Fruit fly (Drosophila melanogaster) whole organism, embryonic: ENCODE measurements around the gene CG32163.
A peak's percentile ranks its signal among the peaks of the same experiment; 100 is the strongest.

ENCODE experiments used
- B-H1 ChIP-seq: fragments of 200-800 bp; sonication (Bioruptor generic); IDR thresholded peaks from 3 replicates; pipeline ENCODE4 v1.3.6; 2022; ENCODE audit warnings: missing biosample characterization, missing genetic modification characterization
- CG1024 ChIP-seq: fragments of 200-800 bp; sonication (Bioruptor generic); IDR thresholded peaks from 2 replicates; pipeline ENCODE4 v1.3.6; 2022; ENCODE audit warnings: missing biosample characterization, missing genetic modification characterization
- CG10959 ChIP-seq: fragments of 200-800 bp; sonication (Bioruptor generic); IDR thresholded peaks from 2 replicates; pipeline ENCODE4 v1.3.6; 2022; ENCODE audit warnings: missing biosample characterization, missing genetic modification characterization
- CG11504 ChIP-seq: fragments of 200-800 bp; sonication (Bioruptor generic); optimal IDR thresholded peaks from 3 replicates; lab custom pipeline; 2019; ENCODE audit warnings: missing biosample characterization, mild to moderate bottlenecking, missing genetic modification characterization, moderate library complexity
- CG11696 ChIP-seq: fragments of 200-800 bp; sonication (Bioruptor generic); IDR thresholded peaks from 2 replicates; pipeline ENCODE4 v1.3.6; 2022; ENCODE audit warnings: missing biosample characterization, missing genetic modification characterization
- CG12391 ChIP-seq: fragments of 200-800 bp; sonication (Bioruptor generic); optimal IDR thresholded peaks from 3 replicates; lab custom pipeline; 2018; ENCODE audit warnings: missing biosample characterization, mild to moderate bottlenecking, missing genetic modification characterization, moderate library complexity
- CG13296 ChIP-seq: fragments of 200-800 bp; sonication (Bioruptor generic); optimal IDR thresholded peaks from 3 replicates; lab custom pipeline; 2018; ENCODE audit warnings: missing biosample characterization, mild to moderate bottlenecking, missing genetic modification characterization
- CG1603 ChIP-seq: fragments of 200-800 bp; sonication (Bioruptor generic); optimal IDR thresholded peaks from 2 replicates; lab custom pipeline; 2019; ENCODE audit warnings: missing biosample characterization, mild to moderate bottlenecking, missing genetic modification characterization, moderate library complexity
- CG18262 ChIP-seq: fragments of 200-800 bp; optimal IDR thresholded peaks from 3 replicates; lab custom pipeline; 2019; ENCODE audit warnings: missing biosample characterization, mild to moderate bottlenecking, missing genetic modification characterization, moderate library complexity
- CG32532 ChIP-seq: fragments of 200-800 bp; sonication (Bioruptor generic); IDR thresholded peaks from 2 replicates; pipeline ENCODE4 v1.3.6; 2022; ENCODE audit warnings: missing biosample characterization, missing genetic modification characterization
- CG3838 ChIP-seq: fragments of 200-800 bp; sonication (Bioruptor generic); optimal IDR thresholded peaks from 3 replicates; lab custom pipeline; 2016; ENCODE audit warnings: missing biosample characterization, missing genetic modification characterization
- CG4328 ChIP-seq: fragments of 200-800 bp; sonication (Bioruptor generic); optimal IDR thresholded peaks from 3 replicates; lab custom pipeline; 2017; ENCODE audit warnings: missing biosample characterization, missing genetic modification reagents, missing genetic modification characterization
- CG4730 ChIP-seq: fragments of 200-800 bp; sonication (Bioruptor generic); IDR thresholded peaks from 2 replicates; pipeline ENCODE4 v1.3.6; 2022; ENCODE audit warnings: missing biosample characterization, missing genetic modification characterization
- CG6254 ChIP-seq: fragments of 200-800 bp; sonication (Bioruptor generic); optimal IDR thresholded peaks from 3 replicates; lab custom pipeline; 2017; ENCODE audit warnings: mild to moderate bottlenecking, missing biosample characterization, missing genetic modification reagents, missing genetic modification characterization
- CG7357 ChIP-seq: fragments of 200-800 bp; sonication (Bioruptor generic); IDR thresholded peaks from 3 replicates; pipeline ENCODE4 v1.3.6; 2022; ENCODE audit warnings: missing biosample characterization, missing genetic modification characterization
- CG7556 ChIP-seq: fragments of 200-800 bp; sonication (Bioruptor generic); optimal IDR thresholded peaks from 2 replicates; lab custom pipeline; 2017; ENCODE audit warnings: missing biosample characterization, mild to moderate bottlenecking, missing genetic modification characterization
- CG9727 ChIP-seq: fragments of 200-800 bp; sonication (Bioruptor generic); optimal IDR thresholded peaks from 3 replicates; lab custom pipeline; 2017; ENCODE audit warnings: missing biosample characterization, mild to moderate bottlenecking, missing genetic modification characterization
- CoRest ChIP-seq: fragments of 200-800 bp; sonication (Bioruptor generic); optimal IDR thresholded peaks from 3 replicates; lab custom pipeline; 2018; ENCODE audit warnings: missing biosample characterization, mild to moderate bottlenecking, missing genetic modification characterization, moderate library complexity
- Dad ChIP-seq: fragments of 200-800 bp; sonication (Bioruptor generic); optimal IDR thresholded peaks from 3 replicates; lab custom pipeline; 2016; ENCODE audit warnings: missing biosample characterization, missing genetic modification characterization
- Dbx ChIP-seq: fragments of 200-800 bp; sonication (Bioruptor generic); IDR thresholded peaks from 3 replicates; pipeline ENCODE4 v1.3.6; 2022; ENCODE audit warnings: missing biosample characterization, missing genetic modification characterization
- Deaf1 ChIP-seq: fragments of 200-800 bp; optimal IDR thresholded peaks from 3 replicates; lab custom pipeline; 2019; ENCODE audit warnings: missing biosample characterization, mild to moderate bottlenecking, missing genetic modification characterization, moderate library complexity
- Dek ChIP-seq: fragments of 200-800 bp; sonication (Bioruptor generic); optimal IDR thresholded peaks from 3 replicates; lab custom pipeline; 2019; ENCODE audit warnings: missing biosample characterization, mild to moderate bottlenecking, missing genetic modification characterization, moderate library complexity
- Fer3 ChIP-seq: fragments of 200-800 bp; sonication (Bioruptor generic); optimal IDR thresholded peaks from 2 replicates; lab custom pipeline; 2018; ENCODE audit warnings: missing biosample characterization, mild to moderate bottlenecking, missing genetic modification characterization, moderate library complexity
- HmgZ ChIP-seq: fragments of 200-800 bp; sonication (Bioruptor generic); optimal IDR thresholded peaks from 2 replicates; lab custom pipeline; 2018; ENCODE audit warnings: missing biosample characterization, mild to moderate bottlenecking, missing genetic modification characterization
- Hr51 ChIP-seq, 2 experiments: fragments of 200-800 bp; sonication (Bioruptor generic); optimal IDR thresholded peaks; 2 replicates in 1 of 2; 3 replicates in 1 of 2; lab custom pipeline; 2016 to 2018; ENCODE audit warnings: missing biosample characterization in 2 of 2, missing genetic modification characterization in 2 of 2, mild to moderate bottlenecking in 1 of 2, moderate library complexity in 1 of 2
- Jarid2 ChIP-seq: fragments of 200-800 bp; sonication (Bioruptor generic); optimal IDR thresholded peaks from 3 replicates; lab custom pipeline; 2017; ENCODE audit warnings: mild to moderate bottlenecking, missing biosample characterization, missing genetic modification reagents, missing genetic modification characterization
- Kr ChIP-seq: fragments of 200-800 bp; sonication (Bioruptor generic); optimal IDR thresholded peaks from 2 replicates; lab custom pipeline; 2017; ENCODE audit warnings: missing biosample characterization, mild to moderate bottlenecking, missing genetic modification characterization
- Max ChIP-seq: fragments of 200-800 bp; sonication (Bioruptor generic); optimal IDR thresholded peaks from 2 replicates; lab custom pipeline; 2016; ENCODE audit warnings: missing biosample characterization, mild to moderate bottlenecking, missing genetic modification characterization
- NC2α ChIP-seq: fragments of 200-800 bp; sonication (Bioruptor generic); optimal IDR thresholded peaks from 2 replicates; lab custom pipeline; 2016; ENCODE audit warnings: missing biosample characterization, missing genetic modification characterization
- NK7.1 ChIP-seq: fragments of 200-800 bp; sonication (Bioruptor generic); optimal IDR thresholded peaks from 3 replicates; lab custom pipeline; 2016; ENCODE audit warnings: missing biosample characterization, missing genetic modification characterization
- NfI ChIP-seq: fragments of 200-800 bp; sonication (Bioruptor generic); optimal IDR thresholded peaks from 3 replicates; lab custom pipeline; 2018; ENCODE audit warnings: missing biosample characterization, mild to moderate bottlenecking, missing genetic modification characterization, moderate library complexity
- Oaz ChIP-seq: fragments of 200-800 bp; sonication (Bioruptor generic); IDR thresholded peaks from 2 replicates; pipeline ENCODE4 v1.3.6; 2022; ENCODE audit warnings: missing biosample characterization, missing genetic modification characterization
- Pdp1 ChIP-seq, 2 experiments: fragments of 200-800 bp; sonication (Bioruptor generic); optimal IDR thresholded peaks; 3 replicates each; lab custom pipeline; 2016; ENCODE audit warnings: missing biosample characterization in 2 of 2, missing genetic modification characterization in 2 of 2, mild to moderate bottlenecking in 1 of 2, moderate library complexity in 1 of 2
- Scr ChIP-seq: fragments of 200-800 bp; sonication (Bioruptor generic); IDR thresholded peaks from 2 replicates; pipeline ENCODE4 v1.3.6; 2022; ENCODE audit warnings: missing biosample characterization, missing genetic modification characterization; ENCODE audit not compliant: partially characterized antibody
- Trl ChIP-seq, 3 experiments: fragments of >200 bp in 2 of 3; fragments of 200-800 bp in 1 of 3; sonication (Bioruptor generic) in 1 of 3; optimal IDR thresholded peaks; 2 replicates in 1 of 3; 3 replicates in 2 of 3; lab custom pipeline; 2016 to 2017; ENCODE audit warnings: missing biosample characterization in 1 of 3, missing genetic modification characterization in 1 of 3
- Xrp1 ChIP-seq: fragments of 200-800 bp; sonication (Bioruptor generic); IDR thresholded peaks from 2 replicates; pipeline ENCODE4 v1.3.6; 2022; ENCODE audit warnings: missing biosample characterization, missing genetic modification characterization
- ara ChIP-seq: fragments of 200-800 bp; sonication (Bioruptor generic); IDR thresholded peaks from 2 replicates; pipeline ENCODE4 v1.3.6; 2022; ENCODE audit warnings: missing biosample characterization, missing genetic modification characterization
- bcd ChIP-seq: fragments of 200-800 bp; sonication (Bioruptor generic); optimal IDR thresholded peaks from 2 replicates; lab custom pipeline; 2017; ENCODE audit warnings: missing biosample characterization, mild to moderate bottlenecking, missing genetic modification characterization
- dmrt11E ChIP-seq: fragments of 200-800 bp; sonication (Bioruptor generic); optimal IDR thresholded peaks from 3 replicates; lab custom pipeline; 2018; ENCODE audit warnings: missing biosample characterization, mild to moderate bottlenecking, missing genetic modification characterization, moderate library complexity
- exex ChIP-seq: fragments of 200-800 bp; sonication (Bioruptor generic); optimal IDR thresholded peaks from 4 replicates; lab custom pipeline; 2018; ENCODE audit warnings: missing biosample characterization, mild to moderate bottlenecking, missing genetic modification characterization, moderate library complexity
- lab ChIP-seq: fragments of 200-800 bp; sonication (Bioruptor generic); optimal IDR thresholded peaks from 3 replicates; lab custom pipeline; 2017; ENCODE audit warnings: missing biosample characterization, missing genetic modification characterization, mild to moderate bottlenecking, moderate library complexity, missing genetic modification reagents
- mld ChIP-seq: fragments of 200-800 bp; sonication (Bioruptor generic); IDR thresholded peaks from 3 replicates; pipeline ENCODE4 v1.3.6; 2022; ENCODE audit warnings: missing biosample characterization, missing genetic modification characterization; ENCODE audit not compliant: partially characterized antibody
- pita ChIP-seq: fragments of 200-800 bp; sonication (Bioruptor generic); optimal IDR thresholded peaks from 2 replicates; lab custom pipeline; 2017; ENCODE audit warnings: missing biosample characterization, mild to moderate bottlenecking, missing genetic modification characterization
- schlank ChIP-seq: fragments of 200-800 bp; sonication (Bioruptor generic); optimal IDR thresholded peaks from 2 replicates; lab custom pipeline; 2018; ENCODE audit warnings: missing biosample characterization, mild to moderate bottlenecking, missing genetic modification characterization
- sens ChIP-seq: fragments of 200-800 bp; sonication (Bioruptor generic); peaks from one replicate; lab custom pipeline; 2016; ENCODE audit warnings: missing biosample characterization, missing genetic modification characterization
- zfh1 ChIP-seq: fragments of 200-800 bp; sonication (Bioruptor generic); IDR thresholded peaks from 3 replicates; pipeline ENCODE4 v1.3.6; 2022; ENCODE audit warnings: missing biosample characterization, missing genetic modification characterization

The CG32163 gene

dm6 chr3L:16571014-16571738, 15.8 kb upstream of the CG32163 start (continued):
- TF ChIP-seq HmgZ (tag; lab: Kevin White, UChicago) (no peak), lab (peak; percentile 71), pita (no peak), CG7357 (GFP tag; lab: Robert Waterston, UW) (peak; percentile 52; the same call in 2 of the 3 replicates), CG1603 (tag; lab: Kevin White, UChicago) (no peak), NC2α (GFP tag; lab: Kevin White, UChicago) (no peak), Max (GFP tag; lab: Kevin White, UChicago) (peak; percentile 28), CG12391 (tag; lab: Kevin White, UChicago) (peak; percentile 60), Hr51 (GFP tag; optimal IDR thresholded peaks at IDR 0.05; lab: Kevin White, UChicago) (peak; percentile 33 to 65)

DNA sequence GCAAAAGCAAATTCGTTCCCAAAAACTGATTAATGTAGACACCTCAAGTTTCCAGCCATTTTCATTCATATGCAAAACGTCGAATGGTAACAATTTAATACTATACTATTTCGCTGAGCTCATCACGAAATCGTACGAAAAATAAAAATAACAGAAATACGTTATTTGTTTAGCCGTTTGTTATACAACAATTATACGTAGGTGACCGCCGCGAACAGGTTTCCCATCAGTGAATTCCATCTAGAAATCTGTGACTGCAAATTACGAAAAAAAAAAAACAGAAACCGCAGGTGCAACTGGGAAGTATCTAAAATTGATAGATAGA, 15.3 kb upstream of the CG32163 start:
- TF ChIP-seq Pdp1 (GFP tag; optimal IDR thresholded peaks at IDR 0.05; lab: Kevin White, UChicago) (peak in 1 of 2 experiments; percentile 71), CG11504 (peak; percentile 9), sens (GFP tag; lab: Kevin White, UChicago) (peak; percentile 54), Trl (optimal IDR thresholded peaks at IDR 0.05; lab: Kevin White, UChicago) (no peak), Trl (GFP tag; optimal IDR thresholded peaks at IDR 0.05; lab: Kevin White, UChicago) (no peak), Xrp1 (GFP tag; lab: Robert Waterston, UW) (no peak), zfh1 (0 out of 3 replicates have a peak, but pooled peaks have one; percentile 0)

- TF ChIP-seq CG32532 (GFP tag; lab: Robert Waterston, UW) (peak; percentile 32; the same call in 1 of the 2 replicates), CG9727 (GFP tag; lab: Kevin White, UChicago) (no peak), Jarid2 (GFP tag; lab: Kevin White, UChicago) (peak; percentile 93), NfI (no peak), bcd (no peak), mld (no peak), Deaf1 (tag; lab: Kevin White, UChicago) (no peak), Dad (GFP tag; lab: Kevin White, UChicago) (no peak), schlank (no peak), Kr (GFP tag; lab: Kevin White, UChicago) (no peak), B-H1 (GFP tag; lab: Robert Waterston, UW) (no peak), CG1024 (GFP tag; lab: Robert Waterston, UW) (no peak), dmrt11E (no peak), CG6254 (GFP tag; lab: Kevin White, UChicago) (no peak), Fer3 (tag; lab: Kevin White, UChicago) (no peak), CG18262 (tag; lab: Kevin White, UChicago) (no peak), CG7556 (GFP tag; lab: Kevin White, UChicago) (no peak), NK7.1 (GFP tag; lab: Kevin White, UChicago) (no peak), ara (GFP tag; lab: Robert Waterston, UW) (no peak), CoRest (tag; lab: Kevin White, UChicago) (no peak), CG13296 (GFP tag; lab: Kevin White, UChicago) (peak; percentile 36), Oaz (GFP tag; lab: Robert Waterston, UW) (no peak), CG3838 (GFP tag; lab: Kevin White, UChicago) (no peak), Dek (tag; lab: Kevin White, UChicago) (no peak), CG4730 (no peak), Dbx (GFP tag; lab: Robert Waterston, UW) (no peak), exex (no peak), CG11696 (GFP tag; lab: Robert Waterston, UW) (no peak), Scr (no peak), CG10959 (no peak), CG4328 (GFP tag; lab: Kevin White, UChicago) (no peak)
Observed at dm6 chr3L:16572208-16572607, 14.7 kb upstream of the CG32163 start.
